Worm (Caenorhabditis elegans): ENCODE results near the gene unc-9.

unc-9 gene

ce11 chrX:13257577-13257976 is 56.0 kb downstream of the unc-9 start, which contains the start of gene K08H2.10 (continued):
- no peak for TF ChIP-seq ztf-11 (tag; optimal IDR thresholded peaks at IDR 0.05)
- TF ChIP-seq ceh-20 (GFP tag; IDR thresholded peaks at IDR 0.05): peak; percentile 72; the same call in 1 of the 2 replicates
- TF ChIP-seq nhr-41 (GFP tag; IDR thresholded peaks at IDR 0.05): peak; percentile 44; the same call in 1 of the 2 replicates
- TF ChIP-seq mxl-3 (GFP tag; optimal IDR thresholded peaks at IDR 0.05): no peak
- no peak for TF ChIP-seq lir-3 (tag; optimal IDR thresholded peaks at IDR 0.05)
- no peak for TF ChIP-seq ama-1 (optimal IDR thresholded peaks at IDR 0.05)
- no peak for TF ChIP-seq dpl-1 (GFP tag; optimal IDR thresholded peaks at IDR 0.05)
- TF ChIP-seq zip-11 (GFP tag; IDR thresholded peaks at IDR 0.05): no peak
- TF ChIP-seq unc-39 (tag; optimal IDR thresholded peaks at IDR 0.05): no peak
- TF ChIP-seq daf-16 (GFP tag; optimal IDR thresholded peaks at IDR 0.05): peak in 1 of 2 experiments; percentile 28
- peak; percentile 39 for TF ChIP-seq daf-16 (tag; optimal IDR thresholded peaks at IDR 0.05)
- no peak for TF ChIP-seq egl-27 (tag; optimal IDR thresholded peaks at IDR 0.05)
- no peak for TF ChIP-seq nhr-42 (GFP tag; IDR thresholded peaks at IDR 0.05)
- TF ChIP-seq hmg-1.1 (GFP tag; IDR thresholded peaks at IDR 0.05): 0 out of 2 replicates have a peak, but pooled peaks have one; percentile 16
- no peak for TF ChIP-seq zfp-3 (GFP tag; conservative IDR thresholded peaks at IDR 0.05)
- TF ChIP-seq Y48G9A.11 (GFP tag; IDR thresholded peaks at IDR 0.05): no peak
- TF ChIP-seq hif-1 (tag; optimal IDR thresholded peaks at IDR 0.05): no peak
- no peak for TF ChIP-seq F37D6.2 (tag; optimal IDR thresholded peaks at IDR 0.05)
- TF ChIP-seq lin-1 (GFP tag; IDR thresholded peaks at IDR 0.05): 0 out of 2 replicates have a peak, but pooled peaks have one; percentile 31
- TF ChIP-seq F44E2.7 (GFP tag; IDR thresholded peaks at IDR 0.05): no peak
- TF ChIP-seq daf-19 (GFP tag; conservative IDR thresholded peaks at IDR 0.05): no peak
- no peak for TF ChIP-seq lsy-2 (tag; optimal IDR thresholded peaks at IDR 0.05)
- no peak for TF ChIP-seq skn-1 (tag; optimal IDR thresholded peaks at IDR 0.05)
- no peak for TF ChIP-seq duxl-1 (tag; optimal IDR thresholded peaks at IDR 0.05; ENCODE audit: poor library complexity)
- TF ChIP-seq vab-7 (GFP tag; IDR thresholded peaks at IDR 0.05): no peak
- TF ChIP-seq dmd-9 (GFP tag; IDR thresholded peaks at IDR 0.05): no peak
- no peak for TF ChIP-seq madf-9 (GFP tag; conservative IDR thresholded peaks at IDR 0.05)
- TF ChIP-seq tag-97 (GFP tag; IDR thresholded peaks at IDR 0.05): no peak
- no peak for TF ChIP-seq attf-4 (tag; optimal IDR thresholded peaks at IDR 0.05)
- no peak for TF ChIP-seq F26F4.8 (GFP tag; conservative IDR thresholded peaks at IDR 0.05)
- no peak for TF ChIP-seq T26A8.4 (GFP tag; IDR thresholded peaks at IDR 0.05)
- no peak for TF ChIP-seq ceh-82 (tag; optimal IDR thresholded peaks at IDR 0.05)
- no peak for TF ChIP-seq ces-1 (GFP tag; optimal IDR thresholded peaks at IDR 0.05)
- no peak for TF ChIP-seq arid-1 (GFP tag; conservative IDR thresholded peaks at IDR 0.05)
- TF ChIP-seq jun-1 (tag; optimal IDR thresholded peaks at IDR 0.05): no peak
- TF ChIP-seq mdl-1 (tag; optimal IDR thresholded peaks at IDR 0.05): no peak
- no peak for TF ChIP-seq nhr-111 (GFP tag; optimal IDR thresholded peaks at IDR 0.05)
- no peak for TF ChIP-seq R02D3.7 (tag; optimal IDR thresholded peaks at IDR 0.05)
- TF ChIP-seq pqm-1 (tag; optimal IDR thresholded peaks at IDR 0.05): peak; percentile 88
- no peak for TF ChIP-seq D1046.2 (GFP tag; IDR thresholded peaks at IDR 0.05)
- TF ChIP-seq fkh-10 (GFP tag; optimal IDR thresholded peaks at IDR 0.05): no peak
- no peak for TF ChIP-seq lim-7 (GFP tag; IDR thresholded peaks at IDR 0.05)
- no peak for TF ChIP-seq sdz-12 (GFP tag; optimal IDR thresholded peaks at IDR 0.05)
- no peak for TF ChIP-seq Y5F2A.4 (GFP tag; optimal IDR thresholded peaks at IDR 0.05)
- no peak for TF ChIP-seq lin-15B (tag; optimal IDR thresholded peaks at IDR 0.05)
- no peak for TF ChIP-seq set-16 (GFP tag; IDR thresholded peaks at IDR 0.05)
- no peak for TF ChIP-seq daf-8 (GFP tag; IDR thresholded peaks at IDR 0.05)
- no peak for TF ChIP-seq nhr-10 (tag; optimal IDR thresholded peaks at IDR 0.05)
- no peak for TF ChIP-seq snpc-4 (tag; optimal IDR thresholded peaks at IDR 0.05)
- TF ChIP-seq cey-2 (tag; optimal IDR thresholded peaks at IDR 0.05; ENCODE audit: borderline replicate concordance, insufficient read depth): no peak
- TF ChIP-seq nhr-25 (tag; optimal IDR thresholded peaks at IDR 0.05; ENCODE audit: borderline replicate concordance, insufficient read depth): no peak
- TF ChIP-seq saeg-2 (GFP tag; IDR thresholded peaks at IDR 0.05): no peak

All from whole organism, L4 larva.